Worm (Caenorhabditis elegans): Measurements from ENCODE around the gene D1086.10.

DNA sequence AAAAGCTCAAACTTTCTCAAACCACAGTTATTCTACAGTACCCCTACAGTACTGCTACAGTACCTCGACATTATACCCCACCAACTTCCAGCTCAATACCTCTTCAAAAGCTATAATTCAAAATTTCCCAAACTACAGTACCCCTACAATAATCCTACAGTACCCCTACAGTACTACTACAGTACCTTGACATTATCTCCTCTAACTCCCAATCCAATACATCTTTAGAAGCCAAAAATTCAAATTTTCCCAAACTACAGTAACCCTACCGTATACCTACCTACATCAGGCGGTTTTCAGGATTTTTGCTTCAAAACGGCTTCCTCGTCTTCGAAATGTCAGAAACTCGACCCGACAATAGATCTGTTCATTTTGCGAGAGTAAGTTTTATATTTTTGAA is 25.0 kb upstream of the D1086.10 start, which contains the start of gene F58D12.3:
- TF ChIP-seq skn-1 (tag; optimal IDR thresholded peaks at IDR 0.05) (no peak), unc-39 (tag; optimal IDR thresholded peaks at IDR 0.05) (no peak), sea-2 (GFP tag; optimal IDR thresholded peaks at IDR 0.05) (no peak), ama-1 (optimal IDR thresholded peaks at IDR 0.05) (no peak), nhr-28 (tag; optimal IDR thresholded peaks at IDR 0.05) (no peak), nhr-11 (tag; optimal IDR thresholded peaks at IDR 0.05) (no peak), snpc-4 (tag; optimal IDR thresholded peaks at IDR 0.05) (no peak), unc-62 (GFP tag; optimal IDR thresholded peaks at IDR 0.05) (no peak), egl-27 (tag; optimal IDR thresholded peaks at IDR 0.05) (no peak), elt-1 (tag; optimal IDR thresholded peaks at IDR 0.05) (no peak), pha-4 (tag; optimal IDR thresholded peaks at IDR 0.05) (no peak), mml-1 (tag; optimal IDR thresholded peaks at IDR 0.05) (no peak), nhr-237 (tag; optimal IDR thresholded peaks at IDR 0.05) (no peak), ZK546.5 (tag; optimal IDR thresholded peaks at IDR 0.05) (no peak)
